Fruit fly (Drosophila melanogaster) whole organism, embryonic: ENCODE data around the gene Sld5.
A peak's percentile ranks its signal among the peaks of the same experiment; 100 is the strongest.

Experiments
- Atf3 ChIP-seq: fragments of 200-800 bp; sonication (Bioruptor generic); optimal IDR thresholded peaks from 3 replicates; lab custom pipeline; 2016; ENCODE audit warnings: missing biosample characterization, missing genetic modification characterization
- Bgb ChIP-seq: fragments of 200-800 bp; sonication (Bioruptor generic); IDR thresholded peaks from 2 replicates; pipeline ENCODE4 v1.3.6; 2022; ENCODE audit warnings: missing biosample characterization, missing genetic modification characterization; ENCODE audit not compliant: partially characterized antibody
- Bteb2 ChIP-seq: fragments of 200-800 bp; sonication (Bioruptor generic); optimal IDR thresholded peaks from 2 replicates; lab custom pipeline; 2016; ENCODE audit warnings: missing biosample characterization, missing genetic modification characterization
- CG10274 ChIP-seq: fragments of 200-800 bp; sonication (Bioruptor generic); optimal IDR thresholded peaks from 3 replicates; lab custom pipeline; 2017; ENCODE audit warnings: missing biosample characterization, mild to moderate bottlenecking, missing genetic modification characterization
- CG11093 ChIP-seq: fragments of 200-800 bp; sonication (Bioruptor generic); IDR thresholded peaks from 3 replicates; pipeline ENCODE4 v1.3.6; 2022; ENCODE audit warnings: missing biosample characterization, missing genetic modification characterization
- CG12071 ChIP-seq: fragments of 200-800 bp; sonication (Bioruptor generic); optimal IDR thresholded peaks from 3 replicates; lab custom pipeline; 2018; ENCODE audit warnings: missing biosample characterization, mild to moderate bottlenecking, missing genetic modification characterization
- CG12104 ChIP-seq: fragments of 200-800 bp; sonication (Bioruptor generic); optimal IDR thresholded peaks from 3 replicates; lab custom pipeline; 2016; ENCODE audit warnings: missing biosample characterization, missing genetic modification characterization
- CG1832 ChIP-seq: fragments of 200-800 bp; sonication (Bioruptor generic); optimal IDR thresholded peaks from 2 replicates; lab custom pipeline; 2017; ENCODE audit warnings: missing biosample characterization, mild to moderate bottlenecking, missing genetic modification characterization, inconsistent platforms
- CG30431 ChIP-seq: fragments of 200-800 bp; sonication (Bioruptor generic); optimal IDR thresholded peaks from 2 replicates; lab custom pipeline; 2017; ENCODE audit warnings: missing biosample characterization, missing genetic modification characterization
- CG3065 ChIP-seq: fragments of 200-800 bp; sonication (Bioruptor generic); optimal IDR thresholded peaks from 2 replicates; lab custom pipeline; 2016; ENCODE audit warnings: missing biosample characterization, missing genetic modification characterization
- CG33557 ChIP-seq: fragments of 200-800 bp; sonication (Bioruptor generic); optimal IDR thresholded peaks from 2 replicates; lab custom pipeline; 2019; ENCODE audit warnings: missing biosample characterization, mild to moderate bottlenecking, missing genetic modification characterization, moderate library complexity
- CG3995 ChIP-seq: fragments of 200-800 bp; sonication (Bioruptor generic); optimal IDR thresholded peaks from 3 replicates; lab custom pipeline; 2016; ENCODE audit warnings: missing biosample characterization, missing genetic modification characterization
- CG6254 ChIP-seq: fragments of 200-800 bp; sonication (Bioruptor generic); optimal IDR thresholded peaks from 3 replicates; lab custom pipeline; 2017; ENCODE audit warnings: mild to moderate bottlenecking, missing biosample characterization, missing genetic modification reagents, missing genetic modification characterization
- CG6854 ChIP-seq: fragments of 200-800 bp; sonication (Bioruptor generic); optimal IDR thresholded peaks from 3 replicates; lab custom pipeline; 2017; ENCODE audit warnings: missing biosample characterization, mild to moderate bottlenecking, missing genetic modification characterization
- CG7963 ChIP-seq: fragments of 200-800 bp; sonication (Bioruptor generic); IDR thresholded peaks from 3 replicates; pipeline ENCODE4 v1.3.6; 2022; ENCODE audit warnings: missing biosample characterization, missing genetic modification characterization; ENCODE audit not compliant: partially characterized antibody
- CG9727 ChIP-seq: fragments of 200-800 bp; sonication (Bioruptor generic); optimal IDR thresholded peaks from 3 replicates; lab custom pipeline; 2017; ENCODE audit warnings: missing biosample characterization, mild to moderate bottlenecking, missing genetic modification characterization
- D ChIP-seq, 2 experiments: fragments of 200-800 bp in 1 of 2; fragments of >200 bp in 1 of 2; sonication (Bioruptor generic) in 1 of 2; optimal IDR thresholded peaks; 2 replicates in 1 of 2; 3 replicates in 1 of 2; lab custom pipeline; 2017; ENCODE audit warnings: mild to moderate bottlenecking in 1 of 2, missing biosample characterization in 1 of 2, missing genetic modification characterization in 1 of 2, missing genetic modification reagents in 1 of 2
- Dref ChIP-seq: fragments of 200-800 bp; sonication (Bioruptor generic); IDR thresholded peaks from 2 replicates; pipeline ENCODE4 v1.3.6; 2022; ENCODE audit warnings: missing biosample characterization, missing genetic modification characterization
- Fer2 ChIP-seq: fragments of 200-800 bp; sonication (Bioruptor generic); optimal IDR thresholded peaks from 2 replicates; lab custom pipeline; 2018; ENCODE audit warnings: missing biosample characterization, mild to moderate bottlenecking, missing genetic modification characterization, moderate library complexity
- Hey ChIP-seq: fragments of 200-800 bp; sonication (Bioruptor generic); optimal IDR thresholded peaks from 3 replicates; lab custom pipeline; 2018; ENCODE audit warnings: missing biosample characterization, mild to moderate bottlenecking, missing genetic modification characterization
- Hr51 ChIP-seq, 2 experiments: fragments of 200-800 bp; sonication (Bioruptor generic); optimal IDR thresholded peaks; 2 replicates in 1 of 2; 3 replicates in 1 of 2; lab custom pipeline; 2016 to 2018; ENCODE audit warnings: missing biosample characterization in 2 of 2, missing genetic modification characterization in 2 of 2, mild to moderate bottlenecking in 1 of 2, moderate library complexity in 1 of 2
- Lhr ChIP-seq: fragments of 200-800 bp; sonication (Bioruptor generic); optimal IDR thresholded peaks from 3 replicates; lab custom pipeline; 2017; ENCODE audit warnings: mild to moderate bottlenecking, missing biosample characterization, missing genetic modification reagents, missing genetic modification characterization
- MESR4 ChIP-seq: fragments of 200-800 bp; sonication (Bioruptor generic); optimal IDR thresholded peaks from 2 replicates; lab custom pipeline; 2018; ENCODE audit warnings: missing biosample characterization, mild to moderate bottlenecking, missing genetic modification characterization, moderate library complexity
- NC2α ChIP-seq: fragments of 200-800 bp; sonication (Bioruptor generic); optimal IDR thresholded peaks from 2 replicates; lab custom pipeline; 2016; ENCODE audit warnings: missing biosample characterization, missing genetic modification characterization
- NK7.1 ChIP-seq: fragments of 200-800 bp; sonication (Bioruptor generic); optimal IDR thresholded peaks from 3 replicates; lab custom pipeline; 2016; ENCODE audit warnings: missing biosample characterization, missing genetic modification characterization
- PHDP ChIP-seq: fragments of 200-800 bp; sonication (Bioruptor generic); optimal IDR thresholded peaks from 3 replicates; lab custom pipeline; 2018; ENCODE audit warnings: missing biosample characterization, mild to moderate bottlenecking, missing genetic modification characterization, moderate library complexity
- Ravus ChIP-seq: fragments of 200-800 bp; sonication (Bioruptor generic); IDR thresholded peaks from 2 replicates; pipeline ENCODE4 v1.3.6; 2022; ENCODE audit warnings: missing biosample characterization, missing genetic modification characterization
- Xrp1 ChIP-seq: fragments of 200-800 bp; sonication (Bioruptor generic); IDR thresholded peaks from 2 replicates; pipeline ENCODE4 v1.3.6; 2022; ENCODE audit warnings: missing biosample characterization, missing genetic modification characterization
- bowl ChIP-seq: fragments of 200-800 bp; sonication (Bioruptor generic); IDR thresholded peaks from 2 replicates; pipeline ENCODE4 v1.3.6; 2022; ENCODE audit warnings: missing biosample characterization, missing genetic modification characterization
- corto ChIP-seq: fragments of 200-800 bp; sonication (Bioruptor generic); optimal IDR thresholded peaks from 2 replicates; lab custom pipeline; 2016; ENCODE audit warnings: missing biosample characterization, mild to moderate bottlenecking, missing genetic modification characterization, moderate library complexity
- crc ChIP-seq: fragments of 200-800 bp; sonication (Bioruptor generic); optimal IDR thresholded peaks from 2 replicates; lab custom pipeline; 2016; ENCODE audit warnings: missing biosample characterization, missing genetic modification characterization
- dysf ChIP-seq: fragments of 200-800 bp; sonication (Bioruptor generic); IDR thresholded peaks from 3 replicates; pipeline ENCODE4 v1.3.6; 2022; ENCODE audit warnings: missing biosample characterization, missing genetic modification characterization
- esg ChIP-seq: fragments of 200-800 bp; sonication (Bioruptor generic); conservative IDR thresholded peaks from 2 replicates; pipeline ENCODE4 v1.3.6; 2022; ENCODE audit warnings: missing biosample characterization, missing genetic modification characterization
- fu2 ChIP-seq: fragments of 200-800 bp; sonication (Bioruptor generic); optimal IDR thresholded peaks from 2 replicates; lab custom pipeline; 2016; ENCODE audit warnings: missing biosample characterization, missing genetic modification characterization
- gt ChIP-seq: fragments of 200-800 bp; sonication (Bioruptor generic); IDR thresholded peaks from 2 replicates; pipeline ENCODE4 v1.3.6; 2022; ENCODE audit warnings: missing biosample characterization, missing genetic modification characterization
- hth ChIP-seq: fragments of >200 bp; optimal IDR thresholded peaks from 2 replicates; lab custom pipeline; 2017; ENCODE audit warnings: inconsistent platforms
- jigr1 ChIP-seq: fragments of 200-800 bp; sonication (Bioruptor generic); IDR thresholded peaks from 3 replicates; pipeline ENCODE4 v1.3.6; 2022; ENCODE audit warnings: missing biosample characterization, missing genetic modification characterization
- jing ChIP-seq: fragments of 200-800 bp; sonication (Bioruptor generic); optimal IDR thresholded peaks from 2 replicates; lab custom pipeline; 2018; ENCODE audit warnings: missing biosample characterization, mild to moderate bottlenecking, missing genetic modification characterization
- knrl ChIP-seq: fragments of 200-800 bp; sonication (Bioruptor generic); IDR thresholded peaks from 3 replicates; pipeline ENCODE4 v1.3.6; 2022; ENCODE audit warnings: missing biosample characterization, missing genetic modification characterization; ENCODE audit not compliant: partially characterized antibody
- lov ChIP-seq, 2 experiments: fragments of 200-800 bp in 1 of 2; fragments of >200 bp in 1 of 2; sonication (Bioruptor generic) in 1 of 2; IDR thresholded peaks in 1 of 2; optimal IDR thresholded peaks in 1 of 2; 2 replicates in 1 of 2; 3 replicates in 1 of 2; pipeline versions ENCODE4 v1.3.6 to Lab custom; 2017 to 2022; ENCODE audit warnings: missing biosample characterization in 1 of 2, missing genetic modification characterization in 1 of 2
- pita ChIP-seq: fragments of 200-800 bp; sonication (Bioruptor generic); optimal IDR thresholded peaks from 2 replicates; lab custom pipeline; 2017; ENCODE audit warnings: missing biosample characterization, mild to moderate bottlenecking, missing genetic modification characterization
- ranshi ChIP-seq: fragments of 200-800 bp; sonication (Bioruptor generic); IDR thresholded peaks from 2 replicates; pipeline ENCODE4 v1.3.6; 2022; ENCODE audit warnings: missing biosample characterization, missing genetic modification characterization
- schlank ChIP-seq: fragments of 200-800 bp; sonication (Bioruptor generic); optimal IDR thresholded peaks from 2 replicates; lab custom pipeline; 2018; ENCODE audit warnings: missing biosample characterization, mild to moderate bottlenecking, missing genetic modification characterization
- scrt ChIP-seq: fragments of 200-800 bp; sonication (Bioruptor generic); optimal IDR thresholded peaks from 2 replicates; lab custom pipeline; 2018; ENCODE audit warnings: missing biosample characterization, mild to moderate bottlenecking, missing genetic modification characterization, moderate library complexity
- stwl ChIP-seq: fragments of 200-800 bp; sonication (Bioruptor generic); optimal IDR thresholded peaks from 3 replicates; lab custom pipeline; 2018; ENCODE audit warnings: missing biosample characterization, mild to moderate bottlenecking, missing genetic modification characterization, moderate library complexity
- tin ChIP-seq: fragments of 200-800 bp; sonication (Bioruptor generic); optimal IDR thresholded peaks from 3 replicates; lab custom pipeline; 2016; ENCODE audit warnings: missing biosample characterization, missing genetic modification characterization
- ttk ChIP-seq: fragments of 200-800 bp; sonication (Bioruptor generic); IDR thresholded peaks from 2 replicates; pipeline ENCODE4 v2.1.2; 2022; ENCODE audit warnings: missing biosample characterization, missing genetic modification characterization
- wor ChIP-seq: fragments of 200-800 bp; sonication (Bioruptor generic); IDR thresholded peaks from 2 replicates; pipeline ENCODE4 v1.3.6; 2022; ENCODE audit warnings: missing biosample characterization, missing genetic modification characterization

Sld5 gene

dm6 chr3R:26041417-26042101 lies 14.8 kb downstream of the Sld5 start, which contains the start of gene gro (continued):
- peak; percentile 98 for TF ChIP-seq stwl (tag; lab: Kevin White, UChicago)
- TF ChIP-seq CG12071 (GFP tag; lab: Kevin White, UChicago), result peak; percentile 7
- peak; percentile 82 for TF ChIP-seq CG7963 (GFP tag; lab: Robert Waterston, UW)
- TF ChIP-seq PHDP (tag; lab: Kevin White, UChicago), result peak; percentile 21
- peak; percentile 75 for TF ChIP-seq fu2 (GFP tag; lab: Kevin White, UChicago)
- TF ChIP-seq Bgb (GFP tag; lab: Robert Waterston, UW), result peak; percentile 90
- peak; percentile 54 for TF ChIP-seq crc (GFP tag; lab: Kevin White, UChicago)
- peak; percentile 68 for TF ChIP-seq Bteb2 (GFP tag; lab: Kevin White, UChicago)
- TF ChIP-seq tin (GFP tag; lab: Kevin White, UChicago), result peak; percentile 75
- no peak for TF ChIP-seq D (optimal IDR thresholded peaks at IDR 0.05; lab: Kevin White, UChicago)
- TF ChIP-seq D (GFP tag; optimal IDR thresholded peaks at IDR 0.05; lab: Kevin White, UChicago), result peak; percentile 26
- TF ChIP-seq ttk (GFP tag; lab: Robert Waterston, UW), result peak; percentile 50; the same call in 1 of the 2 replicates
- peak; percentile 34 for TF ChIP-seq scrt (GFP tag; lab: Kevin White, UChicago)
- TF ChIP-seq Atf3 (GFP tag; lab: Kevin White, UChicago), result peak; percentile 56
- TF ChIP-seq knrl (GFP tag; lab: Robert Waterston, UW), result peak; percentile 76
- TF ChIP-seq Lhr, result peak; percentile 84
- peak; percentile 52; the same call in 1 of the 2 replicates for TF ChIP-seq esg (GFP tag; lab: Robert Waterston, UW)
- peak; percentile 71 for TF ChIP-seq CG12104 (GFP tag; lab: Kevin White, UChicago)
- peak; percentile 39 for TF ChIP-seq Hey
- TF ChIP-seq Hr51 (GFP tag; optimal IDR thresholded peaks at IDR 0.05; lab: Kevin White, UChicago), result peak; percentile 53 to 72
- peak; percentile 42 for TF ChIP-seq CG33557 (GFP tag; lab: Kevin White, UChicago)
- peak; percentile 44 for TF ChIP-seq Fer2 (tag; lab: Kevin White, UChicago)
- no peak for TF ChIP-seq Ravus (GFP tag; lab: Robert Waterston, UW)
- peak; percentile 19 for TF ChIP-seq NK7.1 (GFP tag; lab: Kevin White, UChicago)
- TF ChIP-seq lov (optimal IDR thresholded peaks at IDR 0.05; lab: Kevin White, UChicago), result no peak
- TF ChIP-seq lov (GFP tag; IDR thresholded peaks at IDR 0.05; lab: Robert Waterston, UW), result peak; percentile 50; the same call in 2 of the 3 replicates
- no peak for TF ChIP-seq pita (GFP tag; lab: Kevin White, UChicago)
- TF ChIP-seq CG11093 (GFP tag; lab: Robert Waterston, UW), result no peak
- peak; percentile 75 for TF ChIP-seq ranshi (GFP tag; lab: Robert Waterston, UW)
- TF ChIP-seq CG30431 (GFP tag; lab: Kevin White, UChicago), result peak; percentile 54
- no peak for TF ChIP-seq jing (GFP tag; lab: Kevin White, UChicago)
- peak; percentile 19 for TF ChIP-seq corto (GFP tag; lab: Kevin White, UChicago)
- no peak for TF ChIP-seq jigr1 (GFP tag; lab: Robert Waterston, UW)
- TF ChIP-seq bowl (GFP tag; lab: Robert Waterston, UW), result no peak
- TF ChIP-seq Xrp1 (GFP tag; lab: Robert Waterston, UW), result peak; percentile 76
- TF ChIP-seq NC2α (GFP tag; lab: Kevin White, UChicago), result peak; percentile 54
- TF ChIP-seq gt (GFP tag; lab: Robert Waterston, UW), result peak; percentile 47; the same call in 1 of the 2 replicates
- TF ChIP-seq schlank, result peak; percentile 42
- no peak for TF ChIP-seq CG6854 (GFP tag; lab: Kevin White, UChicago)
- TF ChIP-seq CG9727 (GFP tag; lab: Kevin White, UChicago), result peak; percentile 51
- no peak for TF ChIP-seq hth (lab: Kevin White, UChicago)
- no peak for TF ChIP-seq CG3065
- TF ChIP-seq Dref (GFP tag; lab: Robert Waterston, UW), result peak; percentile 99
- peak; percentile 23; the same call in 1 of the 2 replicates for TF ChIP-seq wor (GFP tag; lab: Robert Waterston, UW)
- peak; percentile 19 for TF ChIP-seq CG6254 (GFP tag; lab: Kevin White, UChicago)
- TF ChIP-seq dysf (GFP tag; lab: Robert Waterston, UW), result peak; percentile 84
- TF ChIP-seq CG3995 (GFP tag; lab: Kevin White, UChicago), result peak; percentile 31
- no peak for TF ChIP-seq CG10274 (GFP tag; lab: Kevin White, UChicago)
- peak; percentile 83 for TF ChIP-seq MESR4 (GFP tag; lab: Kevin White, UChicago)
- no peak for TF ChIP-seq CG1832
